Worm (Caenorhabditis elegans): Measurements from ENCODE around the gene cid-1.

Gene cid-1

ce11 chrIII:5214162-5214561, 40.4 kb downstream of the cid-1 start:
- no peak for TF ChIP-seq ama-1 (optimal IDR thresholded peaks at IDR 0.05)
- no peak for TF ChIP-seq F13C5.2 (tag; optimal IDR thresholded peaks at IDR 0.05)
- no peak for TF ChIP-seq ceh-13 (GFP tag; optimal IDR thresholded peaks at IDR 0.05)
- no peak for TF ChIP-seq tbx-37 (GFP tag; conservative IDR thresholded peaks at IDR 0.05)
- TF ChIP-seq sea-1 (GFP tag; conservative IDR thresholded peaks at IDR 0.05): no peak
- no peak for TF ChIP-seq scrt-1 (GFP tag; IDR thresholded peaks at IDR 0.05)
- no peak for TF ChIP-seq hmbx-1 (tag; optimal IDR thresholded peaks at IDR 0.05)
- no peak for TF ChIP-seq pes-1 (GFP tag; IDR thresholded peaks at IDR 0.05)
- TF ChIP-seq aly-1 (tag; optimal IDR thresholded peaks at IDR 0.05): no peak
- no peak for TF ChIP-seq B0310.2 (tag; optimal IDR thresholded peaks at IDR 0.05)
- no peak for TF ChIP-seq hnd-1 (tag; optimal IDR thresholded peaks at IDR 0.05)
- TF ChIP-seq ets-7 (tag; optimal IDR thresholded peaks at IDR 0.05): no peak
- no peak for TF ChIP-seq flt-1 (GFP tag; IDR thresholded peaks at IDR 0.05)
- no peak for TF ChIP-seq tra-4 (tag; optimal IDR thresholded peaks at IDR 0.05)
- TF ChIP-seq tbx-11 (GFP tag; IDR thresholded peaks at IDR 0.05): no peak
- no peak for TF ChIP-seq ceh-36 (tag; optimal IDR thresholded peaks at IDR 0.05)

- TF ChIP-seq sea-1 (GFP tag; conservative IDR thresholded peaks at IDR 0.05) (no peak), scrt-1 (GFP tag; IDR thresholded peaks at IDR 0.05) (no peak), flt-1 (GFP tag; IDR thresholded peaks at IDR 0.05) (no peak), tbx-11 (GFP tag; IDR thresholded peaks at IDR 0.05) (no peak), tra-4 (tag; optimal IDR thresholded peaks at IDR 0.05) (no peak), F13C5.2 (tag; optimal IDR thresholded peaks at IDR 0.05) (no peak), aly-1 (tag; optimal IDR thresholded peaks at IDR 0.05) (no peak), B0310.2 (tag; optimal IDR thresholded peaks at IDR 0.05) (no peak), ets-7 (tag; optimal IDR thresholded peaks at IDR 0.05) (no peak), pes-1 (GFP tag; IDR thresholded peaks at IDR 0.05) (no peak), ceh-13 (GFP tag; optimal IDR thresholded peaks at IDR 0.05) (no peak), ama-1 (optimal IDR thresholded peaks at IDR 0.05) (no peak), tbx-37 (GFP tag; conservative IDR thresholded peaks at IDR 0.05) (no peak), hmbx-1 (tag; optimal IDR thresholded peaks at IDR 0.05) (no peak), hnd-1 (tag; optimal IDR thresholded peaks at IDR 0.05) (no peak), ceh-36 (tag; optimal IDR thresholded peaks at IDR 0.05) (no peak), hmg-4 (GFP tag; optimal IDR thresholded peaks at IDR 0.05) (no peak)
Measured at ce11 chrIII:5215375-5215774, 41.7 kb downstream of the cid-1 start, which contains the start of gene ZC155.4. Gene ZC155.4 (minus strand): TSS chrIII:5215475.

- no peak for TF ChIP-seq ets-7 (tag; optimal IDR thresholded peaks at IDR 0.05)
- TF ChIP-seq sea-1 (GFP tag; conservative IDR thresholded peaks at IDR 0.05): no peak
- no peak for TF ChIP-seq tbx-37 (GFP tag; conservative IDR thresholded peaks at IDR 0.05)
- no peak for TF ChIP-seq scrt-1 (GFP tag; IDR thresholded peaks at IDR 0.05)
- no peak for TF ChIP-seq tbx-11 (GFP tag; IDR thresholded peaks at IDR 0.05)
- TF ChIP-seq hmg-4 (GFP tag; optimal IDR thresholded peaks at IDR 0.05): no peak
- TF ChIP-seq ceh-13 (GFP tag; optimal IDR thresholded peaks at IDR 0.05): no peak
- no peak for TF ChIP-seq F13C5.2 (tag; optimal IDR thresholded peaks at IDR 0.05)
- no peak for TF ChIP-seq B0310.2 (tag; optimal IDR thresholded peaks at IDR 0.05)
- TF ChIP-seq pes-1 (GFP tag; IDR thresholded peaks at IDR 0.05): no peak
- TF ChIP-seq ama-1 (optimal IDR thresholded peaks at IDR 0.05): no peak
- no peak for TF ChIP-seq flt-1 (GFP tag; IDR thresholded peaks at IDR 0.05)
- no peak for TF ChIP-seq tra-4 (tag; optimal IDR thresholded peaks at IDR 0.05)
- TF ChIP-seq hmbx-1 (tag; optimal IDR thresholded peaks at IDR 0.05): no peak
- TF ChIP-seq aly-1 (tag; optimal IDR thresholded peaks at IDR 0.05): no peak
Measured at ce11 chrIII:5217511-5217910, 43.8 kb downstream of the cid-1 start, which contains the start of gene cutl-19. Gene cutl-19 (minus strand): TSS chrIII:5217611.

- TF ChIP-seq tbx-11 (GFP tag; IDR thresholded peaks at IDR 0.05) (no peak), tbx-37 (GFP tag; conservative IDR thresholded peaks at IDR 0.05) (no peak), pes-1 (GFP tag; IDR thresholded peaks at IDR 0.05) (no peak), sea-1 (GFP tag; conservative IDR thresholded peaks at IDR 0.05) (no peak), B0310.2 (tag; optimal IDR thresholded peaks at IDR 0.05) (no peak), scrt-1 (GFP tag; IDR thresholded peaks at IDR 0.05) (no peak), hmbx-1 (tag; optimal IDR thresholded peaks at IDR 0.05) (no peak), tra-4 (tag; optimal IDR thresholded peaks at IDR 0.05) (no peak), ama-1 (optimal IDR thresholded peaks at IDR 0.05) (no peak), flt-1 (GFP tag; IDR thresholded peaks at IDR 0.05) (no peak), aly-1 (tag; optimal IDR thresholded peaks at IDR 0.05) (no peak), hnd-1 (tag; optimal IDR thresholded peaks at IDR 0.05) (no peak), F13C5.2 (tag; optimal IDR thresholded peaks at IDR 0.05) (no peak), ets-7 (tag; optimal IDR thresholded peaks at IDR 0.05) (no peak)
Measured at ce11 chrIII:5218687-5219086, 45.0 kb downstream of the cid-1 start, which contains the start of gene ZC155.2. Gene ZC155.2 (plus strand): TSS chrIII:5218987.

DNA sequence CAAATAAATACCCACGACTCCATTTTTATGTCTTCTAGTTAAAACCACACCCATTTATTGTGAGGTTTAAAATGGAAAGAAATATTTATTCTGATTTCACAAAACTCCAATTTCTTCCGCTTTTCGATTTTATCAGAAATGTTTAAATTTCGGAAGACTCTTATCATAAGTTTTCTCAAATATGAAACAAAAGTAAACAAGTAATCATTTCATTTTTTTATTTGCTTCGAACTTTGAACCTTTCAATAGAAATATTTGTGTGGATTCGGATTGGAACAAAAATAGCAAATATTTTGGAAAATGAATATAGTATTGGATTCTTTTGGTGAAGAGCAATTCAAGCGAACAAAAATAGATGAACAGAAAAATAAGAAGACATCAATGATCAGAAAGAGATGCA, 48.1 kb downstream of the cid-1 start:
- TF ChIP-seq hmg-4 (GFP tag; optimal IDR thresholded peaks at IDR 0.05): no peak
- no peak for TF ChIP-seq hnd-1 (tag; optimal IDR thresholded peaks at IDR 0.05)
- no peak for TF ChIP-seq hmbx-1 (tag; optimal IDR thresholded peaks at IDR 0.05)
- no peak for TF ChIP-seq pes-1 (GFP tag; IDR thresholded peaks at IDR 0.05)
- no peak for TF ChIP-seq ets-7 (tag; optimal IDR thresholded peaks at IDR 0.05)

DNA sequence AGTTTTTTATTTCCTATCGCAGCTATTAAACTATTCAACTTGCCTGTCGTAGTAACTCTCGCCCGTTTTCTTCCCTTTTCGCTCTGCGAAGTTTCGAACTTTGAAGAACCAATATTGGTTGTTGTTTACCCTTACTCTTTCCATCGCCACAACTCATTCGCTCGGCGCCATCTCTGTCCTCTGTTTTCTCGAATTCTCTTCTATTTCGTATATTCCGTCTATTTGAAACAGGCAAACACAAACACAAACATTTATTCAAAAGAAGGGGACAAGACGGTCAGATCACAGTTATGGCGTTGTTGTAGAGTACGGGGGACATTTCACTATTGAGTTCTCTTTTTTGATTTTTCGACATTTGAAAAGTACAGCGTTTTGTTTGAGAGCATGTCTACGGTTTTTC, 49.1 kb downstream of the cid-1 start:
- TF ChIP-seq sea-1 (GFP tag; conservative IDR thresholded peaks at IDR 0.05) (no peak), scrt-1 (GFP tag; IDR thresholded peaks at IDR 0.05) (no peak), aly-1 (tag; optimal IDR thresholded peaks at IDR 0.05) (no peak)

DNA sequence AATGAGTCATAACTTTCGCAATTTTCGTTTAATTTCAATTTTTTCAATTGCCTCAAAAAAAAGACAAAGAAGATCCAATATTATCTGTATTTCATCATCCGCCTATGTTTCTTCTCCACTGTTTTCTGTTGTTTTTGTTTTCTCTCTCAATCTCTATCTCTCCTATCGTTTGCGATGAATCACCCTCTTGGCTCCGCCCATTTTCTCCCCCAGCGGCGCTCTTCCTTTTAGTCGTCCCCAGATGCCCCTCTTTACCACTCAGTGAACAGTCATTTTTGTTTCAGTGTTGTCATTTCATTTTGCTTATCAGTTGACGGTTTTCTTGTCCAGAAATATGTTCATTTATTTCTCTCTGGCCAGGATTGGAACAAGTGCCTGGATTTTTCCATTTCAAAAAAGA, 51.2 kb downstream of the cid-1 start:
- TF ChIP-seq scrt-1 (GFP tag; IDR thresholded peaks at IDR 0.05): no peak
- no peak for TF ChIP-seq sea-1 (GFP tag; conservative IDR thresholded peaks at IDR 0.05)
- TF ChIP-seq hmbx-1 (tag; optimal IDR thresholded peaks at IDR 0.05): no peak
- TF ChIP-seq aly-1 (tag; optimal IDR thresholded peaks at IDR 0.05): no peak
- no peak for TF ChIP-seq tbx-37 (GFP tag; conservative IDR thresholded peaks at IDR 0.05)

DNA sequence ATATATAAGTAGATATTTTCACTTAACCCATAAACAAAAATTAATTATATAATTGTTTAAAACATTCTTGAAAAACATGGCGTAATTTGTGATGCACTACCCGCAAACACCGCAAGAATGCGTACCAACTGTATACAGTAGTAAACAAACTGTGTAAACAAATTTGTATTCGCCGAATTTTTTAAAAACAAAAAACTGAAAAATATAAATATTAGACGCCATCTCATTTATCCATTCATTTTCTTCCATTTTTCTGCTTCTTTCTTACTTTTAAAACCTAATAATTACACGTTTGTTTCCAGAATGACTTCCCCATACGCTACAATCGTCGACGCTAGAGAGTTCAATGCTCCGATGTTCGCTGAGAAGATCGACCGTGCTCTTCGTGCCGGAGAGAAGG, 51.6 kb downstream of the cid-1 start, which contains the start of gene nex-1:
Gene nex-1, plus strand, starts transcription at position 301 of the 400 bp plus-strand sequence.
- TF ChIP-seq tbx-37 (GFP tag; conservative IDR thresholded peaks at IDR 0.05) (no peak), F13C5.2 (tag; optimal IDR thresholded peaks at IDR 0.05) (no peak), tra-4 (tag; optimal IDR thresholded peaks at IDR 0.05) (no peak)

Measured in whole organism, early embryonic.